Fruit fly (Drosophila melanogaster): ENCODE data around the gene eRF3.

Gene eRF3

DNA sequence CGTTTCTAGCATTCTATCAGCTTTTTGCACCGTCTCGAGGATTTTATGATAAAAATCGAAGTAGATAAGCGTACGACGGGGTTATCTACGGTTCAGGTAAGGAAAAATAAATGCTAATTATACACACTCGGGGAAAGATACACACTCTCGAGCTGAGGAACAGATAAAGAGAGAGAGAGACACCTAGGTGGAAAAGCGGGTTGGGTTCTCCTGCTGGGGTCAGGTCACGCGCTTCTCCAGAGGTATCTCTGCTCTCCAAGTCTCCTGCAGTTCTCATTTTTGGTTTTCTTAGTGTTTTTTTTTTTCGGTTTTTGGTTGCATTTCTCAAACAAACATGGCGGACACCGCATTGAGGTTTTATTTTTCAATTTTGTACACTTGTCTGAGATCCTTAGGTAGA is 25.6 kb downstream of the eRF3 start (continued):
- no peak for TF ChIP-seq CG15073 (GFP tag; optimal IDR thresholded peaks at IDR 0.05)
- TF ChIP-seq CG8290 (GFP tag; optimal IDR thresholded peaks at IDR 0.05) = no peak
- TF ChIP-seq CG8290 (tag; optimal IDR thresholded peaks at IDR 0.05) = peak in 1 of 2 experiments; percentile 14
- TF ChIP-seq ERR (GFP tag; optimal IDR thresholded peaks at IDR 0.05) = no peak
- TF ChIP-seq Sin3A (optimal IDR thresholded peaks at IDR 0.05) = no peak
- TF ChIP-seq CG15601 (tag; optimal IDR thresholded peaks at IDR 0.05) = no peak
- no peak for TF ChIP-seq Hsf (GFP tag; optimal IDR thresholded peaks at IDR 0.05)
- TF ChIP-seq CG33557 (GFP tag; optimal IDR thresholded peaks at IDR 0.05) = no peak
- no peak for TF ChIP-seq CG17829 (tag; optimal IDR thresholded peaks at IDR 0.05)
- TF ChIP-seq CG8944 (GFP tag; optimal IDR thresholded peaks at IDR 0.05) = no peak
- no peak for TF ChIP-seq CG11398 (GFP tag; optimal IDR thresholded peaks at IDR 0.05)
- TF ChIP-seq wek (GFP tag; optimal IDR thresholded peaks at IDR 0.05) = no peak
- TF ChIP-seq disco-r (GFP tag; optimal IDR thresholded peaks at IDR 0.05) = no peak
- no peak for TF ChIP-seq Oaz (GFP tag; IDR thresholded peaks at IDR 0.05)
- no peak for TF ChIP-seq gce (GFP tag; IDR thresholded peaks at IDR 0.05)
- TF ChIP-seq lola (GFP tag; optimal IDR thresholded peaks at IDR 0.05) = no peak
- no peak for TF ChIP-seq CG15696 (tag; optimal IDR thresholded peaks at IDR 0.05)
- no peak for TF ChIP-seq cato (GFP tag; optimal IDR thresholded peaks at IDR 0.05; ENCODE audit: borderline replicate concordance)
- TF ChIP-seq Atf6 (GFP tag; IDR thresholded peaks at IDR 0.05) = peak; percentile 47
- TF ChIP-seq Dad (GFP tag; optimal IDR thresholded peaks at IDR 0.05) = no peak
- no peak for TF ChIP-seq fd64A (GFP tag; optimal IDR thresholded peaks at IDR 0.05)
- no peak for TF ChIP-seq HLH3B (GFP tag; IDR thresholded peaks at IDR 0.05)
- no peak for TF ChIP-seq CG31224 (GFP tag; IDR thresholded peaks at IDR 0.05)
- TF ChIP-seq bab2 (GFP tag; optimal IDR thresholded peaks at IDR 0.05) = no peak
- no peak for TF ChIP-seq CG14667 (GFP tag; IDR thresholded peaks at IDR 0.05)
- TF ChIP-seq CG12942 (GFP tag; optimal IDR thresholded peaks at IDR 0.05) = no peak
- no peak for TF ChIP-seq Ada2b (GFP tag; IDR thresholded peaks at IDR 0.05)
- TF ChIP-seq wdn (GFP tag; IDR thresholded peaks at IDR 0.05) = 0 out of 2 replicates have a peak, but pooled peaks have one; percentile 3
- no peak for TF ChIP-seq Rfx (GFP tag; IDR thresholded peaks at IDR 0.05)
- no peak for TF ChIP-seq sc (optimal IDR thresholded peaks at IDR 0.05)
- TF ChIP-seq sc (GFP tag; optimal IDR thresholded peaks at IDR 0.05) = no peak
- TF ChIP-seq al (GFP tag; IDR thresholded peaks at IDR 0.05) = 0 out of 2 replicates have a peak, but pooled peaks have one; percentile 20
- no peak for TF ChIP-seq br (optimal IDR thresholded peaks at IDR 0.05)
- TF ChIP-seq CG13624 (GFP tag; optimal IDR thresholded peaks at IDR 0.05) = peak; percentile 12
- no peak for TF ChIP-seq hkb (optimal IDR thresholded peaks at IDR 0.05)
- TF ChIP-seq hkb (GFP tag; IDR thresholded peaks at IDR 0.05) = no peak
- no peak for TF ChIP-seq bowl (GFP tag; IDR thresholded peaks at IDR 0.05)
- no peak for TF ChIP-seq Drgx (GFP tag; IDR thresholded peaks at IDR 0.05)
- TF ChIP-seq CG10366 (GFP tag; IDR thresholded peaks at IDR 0.05) = no peak
- 0 out of 3 replicates have a peak, but pooled peaks have one; percentile 16 for TF ChIP-seq z (GFP tag; IDR thresholded peaks at IDR 0.05)
- TF ChIP-seq CG7963 (GFP tag; IDR thresholded peaks at IDR 0.05; ENCODE audit: partially characterized antibody) = no peak
- no peak for TF ChIP-seq hth (optimal IDR thresholded peaks at IDR 0.05)
- no peak for TF ChIP-seq CkIIα-i1 (GFP tag; IDR thresholded peaks at IDR 0.05)
- TF ChIP-seq vvl (GFP tag; IDR thresholded peaks at IDR 0.05) = no peak
- no peak for TF ChIP-seq CG3847 (GFP tag; IDR thresholded peaks at IDR 0.05)
- peak; percentile 62; the same call in 1 of the 3 replicates for TF ChIP-seq CG2199 (GFP tag; IDR thresholded peaks at IDR 0.05)
- no peak for TF ChIP-seq D19B (GFP tag; optimal IDR thresholded peaks at IDR 0.05)
- TF ChIP-seq CG43689 (GFP tag; IDR thresholded peaks at IDR 0.05) = no peak
- 0 out of 2 replicates have a peak, but pooled peaks have one; percentile 6 for TF ChIP-seq CG17328 (GFP tag; IDR thresholded peaks at IDR 0.05)
- no peak for TF ChIP-seq ems (GFP tag; optimal IDR thresholded peaks at IDR 0.05)
- TF ChIP-seq Sox100B (GFP tag; optimal IDR thresholded peaks at IDR 0.05) = no peak
- no peak for TF ChIP-seq pum (GFP tag; optimal IDR thresholded peaks at IDR 0.05)
- no peak for TF ChIP-seq dm (GFP tag; optimal IDR thresholded peaks at IDR 0.05)
- TF ChIP-seq vnd (GFP tag; IDR thresholded peaks at IDR 0.05; ENCODE audit: partially characterized antibody) = no peak
- TF ChIP-seq run (tag; optimal IDR thresholded peaks at IDR 0.05) = no peak

Data from whole organism, embryonic.